Worm (Caenorhabditis elegans) whole organism, L4 larva: Measurements from ENCODE around the gene Y94H6A.3.

Source experiments
- D1046.2 ChIP-seq: fragments of 200-800 bp; sonication (Bioruptor generic); IDR thresholded peaks from 2 replicates; pipeline ENCODE4 v1.3.6; 2022; ENCODE audit warnings: missing genetic modification characterization, missing compliant biosample characterization
- F10B5.3 ChIP-seq: sonication (generic microtip); optimal IDR thresholded peaks from 2 replicates; lab custom pipeline; 2016; ENCODE audit warnings: mild to moderate bottlenecking, missing genetic modification characterization, missing compliant biosample characterization
- F37D6.2 ChIP-seq: sonication (generic microtip); optimal IDR thresholded peaks from 2 replicates; lab custom pipeline; 2016; ENCODE audit warnings: mild to moderate bottlenecking, missing genetic modification characterization, missing compliant biosample characterization
- F44E2.7 ChIP-seq: fragments of 200-800 bp; sonication (Bioruptor generic); IDR thresholded peaks from 2 replicates; pipeline ENCODE4 v2.1.2; 2022; ENCODE audit warnings: missing genetic modification characterization, missing compliant biosample characterization
- F49E8.2 ChIP-seq: sonication (generic microtip); optimal IDR thresholded peaks from 2 replicates; lab custom pipeline; 2016; ENCODE audit warnings: missing compliant biosample characterization, mild to moderate bottlenecking, missing genetic modification characterization, borderline replicate concordance
- Y75B8A.6 ChIP-seq: fragments of 200-800 bp; sonication (Bioruptor generic); IDR thresholded peaks from 2 replicates; pipeline ENCODE4 v1.3.6; 2022; ENCODE audit warnings: missing genetic modification reagents, missing genetic modification characterization, missing compliant biosample characterization
- ZK337.2 ChIP-seq: fragments of 200-800 bp; sonication (Bioruptor generic); IDR thresholded peaks from 2 replicates; pipeline ENCODE4 v1.3.6; 2022; ENCODE audit warnings: missing genetic modification reagents, missing genetic modification characterization, missing compliant biosample characterization
- aha-1 ChIP-seq: fragments of 150-350 bp; peaks from one replicate; lab custom pipeline; 2014; ENCODE audit warnings: missing biosample characterization, missing genetic modification characterization
- ceh-20 ChIP-seq: fragments of 200-800 bp; sonication (Bioruptor generic); IDR thresholded peaks from 2 replicates; pipeline ENCODE4 v1.3.6; 2022; ENCODE audit warnings: missing genetic modification reagents, missing genetic modification characterization, missing compliant biosample characterization
- ceh-28 ChIP-seq: fragments of 150-350 bp; optimal IDR thresholded peaks from 2 replicates; lab custom pipeline; 2014; ENCODE audit warnings: missing biosample characterization, missing genetic modification reagents, missing genetic modification characterization
- ceh-32 ChIP-seq: sonication (generic microtip); optimal IDR thresholded peaks from 2 replicates; lab custom pipeline; 2016; ENCODE audit warnings: mild to moderate bottlenecking, missing genetic modification characterization, missing compliant biosample characterization; ENCODE audit not compliant: poor library complexity
- ceh-62 ChIP-seq: sonication (generic microtip); optimal IDR thresholded peaks from 2 replicates; lab custom pipeline; 2017; ENCODE audit warnings: missing biosample characterization, missing genetic modification characterization
- ces-1 ChIP-seq: fragments of 150-350 bp; sonication (generic microtip); optimal IDR thresholded peaks from 4 replicates; lab custom pipeline; 2014; ENCODE audit warnings: missing biosample characterization, missing genetic modification reagents, missing genetic modification characterization
- daf-12 ChIP-seq: fragments of 150-350 bp; optimal IDR thresholded peaks from 2 replicates; lab custom pipeline; 2014; ENCODE audit warnings: missing biosample characterization, missing genetic modification reagents, missing genetic modification characterization
- daf-8 ChIP-seq: fragments of 200-800 bp; sonication (Bioruptor generic); IDR thresholded peaks from 2 replicates; pipeline ENCODE4 v1.3.6; 2022; ENCODE audit warnings: missing genetic modification characterization, missing compliant biosample characterization
- dmd-9 ChIP-seq: fragments of 200-800 bp; sonication (Bioruptor generic); IDR thresholded peaks from 2 replicates; pipeline ENCODE4 v1.3.6; 2022; ENCODE audit warnings: missing genetic modification reagents, missing genetic modification characterization, missing compliant biosample characterization
- fkh-10 ChIP-seq: fragments of 150-350 bp; optimal IDR thresholded peaks from 2 replicates; lab custom pipeline; 2014; ENCODE audit warnings: missing biosample characterization, missing genetic modification reagents, missing genetic modification characterization
- gei-8 ChIP-seq: fragments of 200-800 bp; sonication (Bioruptor generic); optimal IDR thresholded peaks from 2 replicates; lab custom pipeline; 2018; ENCODE audit warnings: mild to moderate bottlenecking, missing genetic modification characterization, missing compliant biosample characterization
- hlh-30 ChIP-seq: sonication (generic microtip); optimal IDR thresholded peaks from 2 replicates; lab custom pipeline; 2017; ENCODE audit warnings: antibody characterized with exemption, mild to moderate bottlenecking, missing genetic modification characterization, missing compliant biosample characterization; ENCODE audit not compliant: insufficient read depth
- lim-7 ChIP-seq: fragments of 200-800 bp; sonication (Bioruptor generic); IDR thresholded peaks from 2 replicates; pipeline ENCODE4 v1.3.6; 2022; ENCODE audit warnings: missing genetic modification characterization, missing compliant biosample characterization
- lin-1 ChIP-seq: fragments of 200-800 bp; sonication (Bioruptor generic); IDR thresholded peaks from 2 replicates; pipeline ENCODE4 v1.3.6; 2022; ENCODE audit warnings: missing genetic modification reagents, missing genetic modification characterization, missing compliant biosample characterization
- lin-13 ChIP-seq: fragments of 150-350 bp; optimal IDR thresholded peaks from 2 replicates; lab custom pipeline; 2014; ENCODE audit warnings: missing biosample characterization, missing genetic modification reagents, missing genetic modification characterization
- lin-38 ChIP-seq: fragments of 200-800 bp; sonication (Bioruptor generic); IDR thresholded peaks from 2 replicates; pipeline ENCODE4 v1.3.6; 2022; ENCODE audit warnings: missing genetic modification reagents, missing genetic modification characterization, missing compliant biosample characterization
- lin-39 ChIP-seq: fragments of 150-350 bp; optimal IDR thresholded peaks from 2 replicates; lab custom pipeline; 2014; ENCODE audit warnings: missing biosample characterization, missing genetic modification reagents, missing genetic modification characterization
- lir-3 ChIP-seq: sonication (generic microtip); optimal IDR thresholded peaks from 2 replicates; lab custom pipeline; 2016; ENCODE audit warnings: mild to moderate bottlenecking, missing genetic modification characterization, missing compliant biosample characterization
- lsy-2 ChIP-seq, 2 experiments: fragments of 150-350 bp in 1 of 2; sonication (generic microtip) in 1 of 2; optimal IDR thresholded peaks; 2 replicates each; lab custom pipeline; 2014 to 2017; ENCODE audit warnings: missing biosample characterization in 2 of 2, missing genetic modification characterization in 2 of 2
- madf-5 ChIP-seq, 2 experiments: fragments of 200-800 bp; sonication (Bioruptor generic); IDR thresholded peaks; 2 replicates each; pipeline ENCODE4 v1.3.6; 2022; ENCODE audit warnings: missing compliant biosample characterization in 2 of 2, missing genetic modification characterization in 2 of 2
- mxl-2 ChIP-seq: fragments of 200-800 bp; sonication (Bioruptor generic); conservative IDR thresholded peaks from 2 replicates; pipeline ENCODE4 v1.3.6; 2022; ENCODE audit warnings: missing genetic modification reagents, missing genetic modification characterization, missing compliant biosample characterization
- mxl-3 ChIP-seq: fragments of 200-800 bp; sonication (Bioruptor generic); optimal IDR thresholded peaks from 2 replicates; lab custom pipeline; 2018; ENCODE audit warnings: mild to moderate bottlenecking, missing genetic modification characterization, missing compliant biosample characterization
- nhr-10 ChIP-seq: fragments of 150-350 bp; optimal IDR thresholded peaks from 2 replicates; lab custom pipeline; 2014; ENCODE audit warnings: missing biosample characterization, missing genetic modification characterization
- nhr-102 ChIP-seq: sonication (generic microtip); optimal IDR thresholded peaks from 2 replicates; lab custom pipeline; 2016; ENCODE audit warnings: mild to moderate bottlenecking, missing genetic modification characterization, moderate library complexity, missing compliant biosample characterization
- nhr-111 ChIP-seq: fragments of 200-800 bp; sonication (Bioruptor generic); optimal IDR thresholded peaks from 2 replicates; lab custom pipeline; 2018; ENCODE audit warnings: mild to moderate bottlenecking, missing genetic modification characterization, missing compliant biosample characterization
- nhr-25 ChIP-seq: sonication (generic microtip); optimal IDR thresholded peaks from 2 replicates; lab custom pipeline; 2017; ENCODE audit warnings: missing genetic modification characterization, mild to moderate bottlenecking, missing compliant biosample characterization, antibody characterized with exemption, moderate library complexity, borderline replicate concordance; ENCODE audit not compliant: insufficient read depth
- nhr-28 ChIP-seq: fragments of 150-350 bp; optimal IDR thresholded peaks from 2 replicates; lab custom pipeline; 2014; ENCODE audit warnings: missing biosample characterization, missing genetic modification characterization
- pqm-1 ChIP-seq: sonication (generic microtip); optimal IDR thresholded peaks from 2 replicates; lab custom pipeline; 2017; ENCODE audit warnings: missing biosample characterization, missing genetic modification characterization
- sdz-12 ChIP-seq: fragments of 200-800 bp; sonication (Bioruptor generic); optimal IDR thresholded peaks from 2 replicates; lab custom pipeline; 2018; ENCODE audit warnings: mild to moderate bottlenecking, missing genetic modification characterization, missing compliant biosample characterization
- skn-1 ChIP-seq: fragments of 150-350 bp; optimal IDR thresholded peaks from 2 replicates; lab custom pipeline; 2014; ENCODE audit warnings: missing biosample characterization, missing genetic modification characterization
- snpc-1.2 ChIP-seq: fragments of 200-800 bp; sonication (Bioruptor generic); IDR thresholded peaks from 2 replicates; pipeline ENCODE4 v1.3.6; 2022; ENCODE audit warnings: missing genetic modification reagents, missing genetic modification characterization, missing compliant biosample characterization
- snpc-4 ChIP-seq: fragments of 150-350 bp; optimal IDR thresholded peaks from 2 replicates; lab custom pipeline; 2014; ENCODE audit warnings: missing biosample characterization, missing genetic modification characterization
- spr-3 ChIP-seq: fragments of 200-800 bp; sonication (Bioruptor generic); optimal IDR thresholded peaks from 2 replicates; lab custom pipeline; 2018; ENCODE audit warnings: mild to moderate bottlenecking, missing genetic modification characterization, missing compliant biosample characterization
- unc-62 ChIP-seq, 3 experiments: fragments of 150-350 bp in 1 of 3; sonication (generic microtip); optimal IDR thresholded peaks in 2 of 3; peaks in 1 of 3; 1 replicate in 1 of 3; 2 replicates in 2 of 3; lab custom pipeline; 2014 to 2017; ENCODE audit warnings: missing biosample characterization in 3 of 3, missing genetic modification characterization in 3 of 3, missing genetic modification reagents in 3 of 3, missing genotype in 1 of 3
- zfp-3 ChIP-seq: fragments of 200-800 bp; sonication (Bioruptor generic); conservative IDR thresholded peaks from 2 replicates; pipeline ENCODE4 v1.3.6; 2022; ENCODE audit warnings: missing genetic modification reagents, missing genetic modification characterization, missing compliant biosample characterization
- ztf-7 ChIP-seq: fragments of 150-350 bp; optimal IDR thresholded peaks from 2 replicates; lab custom pipeline; 2014; ENCODE audit warnings: missing biosample characterization, missing genetic modification characterization

Gene Y94H6A.3

DNA sequence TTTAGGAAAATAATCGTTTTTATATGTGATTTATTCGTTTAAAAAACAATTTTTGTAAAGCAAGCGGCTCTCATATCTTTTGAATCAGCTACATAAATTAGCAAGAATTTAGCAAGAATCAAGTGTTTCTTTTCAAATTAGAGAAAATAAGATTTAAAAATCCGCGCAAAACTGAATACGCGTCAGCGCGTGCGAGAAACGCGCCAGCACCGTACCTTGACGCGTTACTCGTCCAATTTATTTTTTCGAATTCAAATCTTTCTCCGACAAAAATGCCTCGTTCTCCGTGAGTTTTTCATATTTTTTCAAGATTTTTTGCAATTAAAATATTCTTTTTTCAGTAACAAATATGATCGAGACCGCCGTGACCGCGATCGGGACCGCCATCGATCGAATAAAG lies at the start of gene Y94H6A.3 (continued):
- TF ChIP-seq fkh-10 (peak; percentile 54), zfp-3 (GFP tag; lab: Robert Waterston, UW) (peak; percentile 78; the same call in 1 of the 2 replicates), nhr-28 (peak; percentile 54), lin-13 (GFP tag; lab: Kevin White, UChicago) (peak; percentile 87), ces-1 (no peak), F10B5.3 (peak; percentile 56), F49E8.2 (tag; lab: Kevin White, UChicago) (peak; percentile 44), nhr-102 (tag; lab: Kevin White, UChicago) (peak; percentile 68), snpc-1.2 (peak; percentile 60; the same call in 1 of the 2 replicates), F37D6.2 (tag; lab: Kevin White, UChicago) (peak; percentile 72)

ce11 chrIV:2628171-2628570 lies 48.1 kb upstream of the Y94H6A.3 start, which contains the start of gene ngn-1:
Gene ngn-1, minus strand, starts transcription at chrIV:2628271.
- no peak for TF ChIP-seq nhr-28
- peak in 1 of 2 experiments; percentile 54 for TF ChIP-seq unc-62 (GFP tag; optimal IDR thresholded peaks at IDR 0.05 in 1 of 2; lab: Kevin White, UChicago)
- no peak for TF ChIP-seq unc-62 (tag; optimal IDR thresholded peaks at IDR 0.05; lab: Kevin White, UChicago)

ce11 chrIV:2630145-2630544 lies 46.2 kb upstream of the Y94H6A.3 start:
- TF ChIP-seq nhr-28 (no peak), unc-62 (GFP tag; optimal IDR thresholded peaks at IDR 0.05 in 1 of 2; lab: Kevin White, UChicago) (peak in 1 of 2 experiments; percentile 82), unc-62 (tag; optimal IDR thresholded peaks at IDR 0.05; lab: Kevin White, UChicago) (no peak), lir-3 (tag; lab: Kevin White, UChicago) (no peak), daf-8 (no peak)

ce11 chrIV:2634992-2635391 lies 41.3 kb upstream of the Y94H6A.3 start:
- TF ChIP-seq mxl-2 (GFP tag; lab: Robert Waterston, UW) (no peak), F44E2.7 (no peak), lin-38 (GFP tag; lab: Robert Waterston, UW) (no peak), nhr-25 (tag; lab: Kevin White, UChicago) (no peak), spr-3 (GFP tag; lab: Kevin White, UChicago) (no peak), D1046.2 (GFP tag; lab: Robert Waterston, UW) (no peak), aha-1 (no peak), lin-1 (no peak), dmd-9 (GFP tag; lab: Robert Waterston, UW) (no peak), skn-1 (tag; lab: Kevin White, UChicago) (no peak), F10B5.3 (no peak), ceh-28 (no peak), ztf-7 (tag; lab: Kevin White, UChicago) (no peak)
- TF ChIP-seq, all 104 proteins: peak for 0

DNA sequence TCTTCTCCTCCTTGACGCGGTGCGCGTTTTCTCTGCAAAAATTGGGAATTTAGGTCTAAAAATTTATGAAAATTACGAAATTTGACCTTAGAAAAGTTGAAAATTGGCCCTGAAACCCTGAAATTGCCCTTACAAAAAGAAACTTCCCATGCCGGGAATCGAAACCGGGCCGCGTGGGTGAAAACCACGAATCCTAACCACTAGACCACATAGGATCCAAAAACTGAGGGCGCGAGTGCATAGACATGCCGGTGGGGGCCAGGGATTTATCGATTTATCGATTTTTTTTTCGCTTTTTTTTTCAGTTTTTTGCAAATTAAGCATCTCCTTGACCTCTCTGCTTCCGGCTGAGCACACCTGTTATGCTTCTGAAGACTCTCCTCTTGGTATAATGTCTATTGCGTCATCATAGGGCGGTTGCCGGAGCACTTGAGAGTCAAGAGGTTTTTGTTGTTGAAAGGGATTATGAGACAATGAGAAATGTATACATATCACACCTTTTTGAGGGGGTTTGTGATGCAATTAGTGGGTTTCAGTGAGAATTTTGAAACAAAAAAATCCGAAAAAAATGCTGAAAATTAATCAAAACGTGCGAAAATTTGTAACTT lies 36.5 kb upstream of the Y94H6A.3 start:
- TF ChIP-seq lsy-2 (tag; optimal IDR thresholded peaks at IDR 0.05; lab: Kevin White, UChicago): peak in 1 of 2 experiments; percentile 43
- TF ChIP-seq Y75B8A.6: no peak; the same call in 1 of the 2 replicates
- TF ChIP-seq gei-8: peak; percentile 58
- no peak for TF ChIP-seq lin-39 (tag; lab: Kevin White, UChicago)
- no peak for TF ChIP-seq nhr-10
- TF ChIP-seq mxl-3 (GFP tag; lab: Kevin White, UChicago): no peak
- no peak for TF ChIP-seq nhr-25 (tag; lab: Kevin White, UChicago)
- peak; percentile 66 for TF ChIP-seq ceh-20 (GFP tag; lab: Robert Waterston, UW)
- 0 out of 2 replicates have a peak, but pooled peaks have one; percentile 6 for TF ChIP-seq mxl-2 (GFP tag; lab: Robert Waterston, UW)
- TF ChIP-seq madf-5 (GFP tag; IDR thresholded peaks at IDR 0.05; lab: Robert Waterston, UW): peak; percentile 82 to 84; a peak in 2 of 4 replicates
- TF ChIP-seq F44E2.7: peak; percentile 98
- no peak for TF ChIP-seq pqm-1 (tag; lab: Kevin White, UChicago)
- no peak for TF ChIP-seq daf-12 (tag; lab: Kevin White, UChicago)
- peak; percentile 65 for TF ChIP-seq sdz-12 (GFP tag; lab: Kevin White, UChicago)
- TF ChIP-seq hlh-30 (tag; lab: Kevin White, UChicago): peak; percentile 32
- TF ChIP-seq snpc-4: no peak
- peak; percentile 48; the same call in 1 of the 2 replicates for TF ChIP-seq ZK337.2 (GFP tag; lab: Robert Waterston, UW)
- peak; percentile 91 for TF ChIP-seq lim-7
- no peak for TF ChIP-seq ceh-32 (tag; lab: Kevin White, UChicago)
- TF ChIP-seq ceh-62 (tag; lab: Kevin White, UChicago): no peak
- TF ChIP-seq nhr-111: no peak
